Worm (Caenorhabditis elegans) whole organism, young adult: ENCODE data around the gene T23B12.5.
A peak's percentile ranks its signal among the peaks of the same experiment; 100 is the strongest.

Experiments used
- B0035.1 ChIP-seq: sonication (generic microtip); optimal IDR thresholded peaks from 2 replicates; lab custom pipeline; 2016; ENCODE audit warnings: missing genetic modification characterization, mild to moderate bottlenecking, missing compliant biosample characterization, missing genotype, missing genetic modification reagents
- B0336.3 ChIP-seq: fragments of 200-800 bp; sonication (Bioruptor generic); IDR thresholded peaks from 2 replicates; pipeline ENCODE4 v1.3.6; 2022; ENCODE audit warnings: missing genetic modification characterization, missing compliant biosample characterization
- D2030.7 ChIP-seq: fragments of 200-800 bp; sonication (Bioruptor generic); IDR thresholded peaks from 2 replicates; pipeline ENCODE4 v1.3.6; 2022; ENCODE audit warnings: missing genetic modification reagents, missing genetic modification characterization, missing compliant biosample characterization
- F10E7.11 ChIP-seq: sonication (generic microtip); optimal IDR thresholded peaks from 2 replicates; lab custom pipeline; 2017; ENCODE audit warnings: mild to moderate bottlenecking, missing genetic modification characterization, moderate library complexity, missing compliant biosample characterization
- F49E8.2 ChIP-seq: sonication (generic microtip); optimal IDR thresholded peaks from 3 replicates; lab custom pipeline; 2017; ENCODE audit warnings: missing genetic modification characterization, mild to moderate bottlenecking, missing compliant biosample characterization, antibody characterized with exemption, moderate library complexity; ENCODE audit not compliant: insufficient read depth
- F52B5.7 ChIP-seq: sonication (generic microtip); optimal IDR thresholded peaks from 2 replicates; lab custom pipeline; 2016; ENCODE audit warnings: mild to moderate bottlenecking, missing genetic modification characterization, missing compliant biosample characterization
- F57C9.4 ChIP-seq: sonication (generic microtip); optimal IDR thresholded peaks from 2 replicates; lab custom pipeline; 2017; ENCODE audit warnings: mild to moderate bottlenecking, missing genetic modification characterization, missing compliant biosample characterization
- K11D2.4 ChIP-seq: fragments of 200-800 bp; sonication (Bioruptor generic); IDR thresholded peaks from 2 replicates; pipeline ENCODE4 v1.3.6; 2022; ENCODE audit warnings: missing genetic modification reagents, missing genetic modification characterization, missing compliant biosample characterization
- T26A5.8 ChIP-seq: sonication (generic microtip); optimal IDR thresholded peaks from 2 replicates; lab custom pipeline; 2016; ENCODE audit warnings: missing genetic modification characterization, missing compliant biosample characterization
- Y56A3A.18 ChIP-seq: fragments of 200-800 bp; sonication (Bioruptor generic); IDR thresholded peaks from 2 replicates; pipeline ENCODE4 v1.3.6; 2022; ENCODE audit warnings: missing genetic modification reagents, missing genetic modification characterization, missing compliant biosample characterization
- athp-1 ChIP-seq: sonication (generic microtip); optimal IDR thresholded peaks from 2 replicates; lab custom pipeline; 2017; ENCODE audit warnings: mild to moderate bottlenecking, missing genetic modification characterization, missing compliant biosample characterization
- attf-5 ChIP-seq: fragments of 200-800 bp; sonication (Bioruptor generic); optimal IDR thresholded peaks from 2 replicates; lab custom pipeline; 2018; ENCODE audit warnings: mild to moderate bottlenecking, missing genetic modification characterization, missing compliant biosample characterization
- attf-6 ChIP-seq: fragments of 200-800 bp; sonication (Bioruptor generic); IDR thresholded peaks from 2 replicates; pipeline ENCODE4 v1.3.6; 2022; ENCODE audit warnings: missing genetic modification reagents, missing genetic modification characterization, missing compliant biosample characterization
- cebp-2 ChIP-seq: fragments of 200-800 bp; sonication (Bioruptor generic); IDR thresholded peaks from 2 replicates; pipeline ENCODE4 v1.3.6; 2022; ENCODE audit warnings: missing genetic modification characterization, missing compliant biosample characterization
- ceh-58 ChIP-seq: fragments of 200-800 bp; sonication (Bioruptor generic); IDR thresholded peaks from 2 replicates; pipeline ENCODE4 v1.3.6; 2022; ENCODE audit warnings: missing genetic modification characterization, missing compliant biosample characterization
- efl-1 ChIP-seq: fragments of 150-350 bp; optimal IDR thresholded peaks from 2 replicates; lab custom pipeline; 2014; ENCODE audit warnings: missing biosample characterization, missing genetic modification reagents, missing genetic modification characterization
- egl-18 ChIP-seq: fragments of 200-800 bp; sonication (Bioruptor generic); IDR thresholded peaks from 2 replicates; pipeline ENCODE4 v1.3.6; 2022; ENCODE audit warnings: missing genetic modification reagents, missing genetic modification characterization, missing compliant biosample characterization
- egl-44 ChIP-seq: fragments of 200-800 bp; sonication (Bioruptor generic); IDR thresholded peaks from 2 replicates; pipeline ENCODE4 v1.3.6; 2022; ENCODE audit warnings: missing genetic modification reagents, missing genetic modification characterization, missing compliant biosample characterization
- hrde-1 ChIP-seq: sonication (generic microtip); optimal IDR thresholded peaks from 2 replicates; lab custom pipeline; 2016; ENCODE audit warnings: missing genetic modification characterization, mild to moderate bottlenecking, missing compliant biosample characterization, moderate library complexity, missing genotype, missing genetic modification reagents, borderline replicate concordance
- hsf-1 ChIP-seq: fragments of 200-800 bp; sonication (Bioruptor generic); IDR thresholded peaks from 2 replicates; pipeline ENCODE4 v1.3.6; 2022; ENCODE audit warnings: missing genetic modification reagents, missing genetic modification characterization, missing compliant biosample characterization
- let-526 ChIP-seq: fragments of 200-800 bp; sonication (Bioruptor generic); IDR thresholded peaks from 2 replicates; pipeline ENCODE4 v1.3.6; 2022; ENCODE audit warnings: missing genetic modification reagents, missing genetic modification characterization, missing compliant biosample characterization
- let-607 ChIP-seq, 2 experiments: fragments of 200-800 bp in 1 of 2; sonication (Bioruptor generic) in 1 of 2; sonication (generic microtip) in 1 of 2; optimal IDR thresholded peaks; 2 replicates each; lab custom pipeline; 2016 to 2018; ENCODE audit warnings: mild to moderate bottlenecking in 2 of 2, missing compliant biosample characterization in 2 of 2, missing genetic modification characterization in 2 of 2, moderate library complexity in 2 of 2, missing genotype in 1 of 2
- lin-40 ChIP-seq: sonication (generic microtip); optimal IDR thresholded peaks from 2 replicates; lab custom pipeline; 2016; ENCODE audit warnings: missing genetic modification characterization, mild to moderate bottlenecking, missing compliant biosample characterization, missing genotype, missing genetic modification reagents
- madf-10 ChIP-seq: sonication (generic microtip); optimal IDR thresholded peaks from 2 replicates; lab custom pipeline; 2016; ENCODE audit warnings: mild to moderate bottlenecking, missing genetic modification characterization, missing compliant biosample characterization
- madf-6 ChIP-seq: fragments of 200-800 bp; sonication (Bioruptor generic); IDR thresholded peaks from 2 replicates; pipeline ENCODE4 v1.3.6; 2022; ENCODE audit warnings: missing genetic modification reagents, missing genetic modification characterization, missing compliant biosample characterization
- mel-28 ChIP-seq: sonication (generic microtip); optimal IDR thresholded peaks from 2 replicates; lab custom pipeline; 2016; ENCODE audit warnings: borderline replicate concordance, mild to moderate bottlenecking, missing genetic modification characterization, missing compliant biosample characterization
- mxl-1 ChIP-seq: sonication (generic microtip); optimal IDR thresholded peaks from 2 replicates; lab custom pipeline; 2016; ENCODE audit warnings: missing genetic modification characterization, missing compliant biosample characterization
- nfya-1 ChIP-seq: sonication (generic microtip); optimal IDR thresholded peaks from 2 replicates; lab custom pipeline; 2017; ENCODE audit warnings: antibody characterized with exemption, missing compliant biosample characterization, missing genetic modification characterization, borderline replicate concordance; ENCODE audit not compliant: insufficient read depth
- nhr-120 ChIP-seq: fragments of 200-800 bp; sonication (Bioruptor generic); IDR thresholded peaks from 2 replicates; pipeline ENCODE4 v1.3.6; 2022; ENCODE audit warnings: missing genetic modification characterization, missing compliant biosample characterization
- nhr-179 ChIP-seq: sonication (generic microtip); optimal IDR thresholded peaks from 2 replicates; lab custom pipeline; 2016; ENCODE audit warnings: mild to moderate bottlenecking, missing genetic modification characterization, missing compliant biosample characterization
- nhr-80 ChIP-seq: sonication (generic microtip); optimal IDR thresholded peaks from 2 replicates; lab custom pipeline; 2016; ENCODE audit warnings: missing genetic modification characterization, missing compliant biosample characterization
- nhr-90 ChIP-seq: sonication (generic microtip); optimal IDR thresholded peaks from 2 replicates; lab custom pipeline; 2016; ENCODE audit warnings: missing genotype, mild to moderate bottlenecking, missing genetic modification characterization, missing compliant biosample characterization
- sea-2 ChIP-seq: fragments of 200-800 bp; sonication (Bioruptor generic); IDR thresholded peaks from 2 replicates; pipeline ENCODE4 v1.3.6; 2022; ENCODE audit warnings: missing genetic modification characterization, missing compliant biosample characterization
- snpc-1.1 ChIP-seq: sonication (generic microtip); optimal IDR thresholded peaks from 2 replicates; lab custom pipeline; 2017; ENCODE audit warnings: missing genetic modification characterization, mild to moderate bottlenecking, missing compliant biosample characterization, antibody characterized with exemption, moderate library complexity, missing genotype, missing genetic modification reagents; ENCODE audit not compliant: insufficient read depth
- snpc-3.4 ChIP-seq: sonication (generic microtip); optimal IDR thresholded peaks from 2 replicates; lab custom pipeline; 2017; ENCODE audit warnings: missing genetic modification characterization, mild to moderate bottlenecking, missing compliant biosample characterization, antibody characterized with exemption, moderate library complexity, missing genotype, missing genetic modification reagents
- zfh-2 ChIP-seq: fragments of 200-800 bp; sonication (Bioruptor generic); conservative IDR thresholded peaks from 2 replicates; pipeline ENCODE4 v1.3.6; 2022; ENCODE audit warnings: missing genetic modification reagents, missing genetic modification characterization, missing compliant biosample characterization
- zim-3 ChIP-seq: sonication (generic microtip); optimal IDR thresholded peaks from 2 replicates; lab custom pipeline; 2017; ENCODE audit warnings: mild to moderate bottlenecking, missing genetic modification characterization, moderate library complexity, missing compliant biosample characterization
- ztf-18 ChIP-seq: sonication (generic microtip); optimal IDR thresholded peaks from 2 replicates; lab custom pipeline; 2016; ENCODE audit warnings: missing genotype, mild to moderate bottlenecking, missing genetic modification characterization, missing compliant biosample characterization
- ztf-25 ChIP-seq: fragments of 200-800 bp; sonication (Bioruptor generic); IDR thresholded peaks from 2 replicates; pipeline ENCODE4 v1.3.6; 2022; ENCODE audit warnings: missing genetic modification reagents, missing genetic modification characterization, missing compliant biosample characterization
- ztf-26 ChIP-seq: sonication (generic microtip); optimal IDR thresholded peaks from 2 replicates; lab custom pipeline; 2017; ENCODE audit warnings: missing genetic modification characterization, missing compliant biosample characterization
- ztf-28 ChIP-seq: fragments of 200-800 bp; sonication (Bioruptor generic); IDR thresholded peaks from 2 replicates; pipeline ENCODE4 v1.3.6; 2022; ENCODE audit warnings: missing genetic modification reagents, missing genetic modification characterization, missing compliant biosample characterization

T23B12.5 gene

ce11 chrV:8413432-8414021 is 34.3 kb downstream of the T23B12.5 start, which contains the start of gene vha-18 (continued):
- no peak for TF ChIP-seq ztf-25 (GFP tag; lab: Robert Waterston, UW)
- peak; percentile 97 for TF ChIP-seq D2030.7 (GFP tag; lab: Robert Waterston, UW)
- TF ChIP-seq egl-44 (GFP tag; lab: Robert Waterston, UW): no peak
- peak; percentile 98 for TF ChIP-seq madf-6 (GFP tag; lab: Robert Waterston, UW)
- peak; percentile 70 for TF ChIP-seq ztf-18
- TF ChIP-seq T26A5.8 (tag; lab: Kevin White, UChicago): no peak
- peak; percentile 84 for TF ChIP-seq B0336.3 (GFP tag; lab: Robert Waterston, UW)
- peak; percentile 55 for TF ChIP-seq snpc-1.1 (tag; lab: Kevin White, UChicago)

- TF ChIP-seq zfh-2 (GFP tag; lab: Robert Waterston, UW) (no peak), hsf-1 (GFP tag; lab: Robert Waterston, UW) (no peak), mxl-1 (no peak), attf-5 (GFP tag; lab: Kevin White, UChicago) (no peak), ceh-58 (GFP tag; lab: Robert Waterston, UW) (no peak), ztf-18 (no peak), mel-28 (tag; lab: Kevin White, UChicago) (no peak), ztf-26 (tag; lab: Kevin White, UChicago) (no peak), nhr-80 (tag; lab: Kevin White, UChicago) (no peak), madf-10 (tag; lab: Kevin White, UChicago) (no peak), attf-6 (GFP tag; lab: Robert Waterston, UW) (no peak), nhr-179 (tag; lab: Kevin White, UChicago) (no peak), B0035.1 (tag; lab: Kevin White, UChicago) (no peak), cebp-2 (no peak), nfya-1 (tag; lab: Kevin White, UChicago) (no peak)
Observed at ce11 chrV:8410406-8410805, 37.4 kb downstream of the T23B12.5 start, which contains the start of gene F52E1.2. TSS of gene F52E1.2 (plus strand) at chrV:8410595.

ce11 chrV:8409594-8409993 is 38.2 kb downstream of the T23B12.5 start:
- TF ChIP-seq athp-1 (no peak), nhr-120 (GFP tag; lab: Robert Waterston, UW) (no peak), zim-3 (tag; lab: Kevin White, UChicago) (no peak), F52B5.7 (tag; lab: Kevin White, UChicago) (no peak), F10E7.11 (no peak), let-526 (GFP tag; lab: Robert Waterston, UW) (no peak), nhr-80 (tag; lab: Kevin White, UChicago) (no peak), snpc-3.4 (tag; lab: Kevin White, UChicago) (no peak), F49E8.2 (no peak), K11D2.4 (no peak), hrde-1 (tag; lab: Kevin White, UChicago) (no peak), madf-6 (GFP tag; lab: Robert Waterston, UW) (no peak), ztf-28 (GFP tag; lab: Robert Waterston, UW) (no peak)

ce11 chrV:8406911-8407310 is 40.9 kb downstream of the T23B12.5 start:
- TF ChIP-seq nhr-90 (no peak), Y56A3A.18 (GFP tag; lab: Robert Waterston, UW) (no peak), egl-18 (no peak), let-607 (tag; optimal IDR thresholded peaks at IDR 0.05; lab: Kevin White, UChicago) (no peak), sea-2 (GFP tag; lab: Robert Waterston, UW) (no peak), F57C9.4 (tag; lab: Kevin White, UChicago) (no peak), lin-40 (peak; percentile 2), efl-1 (GFP tag; lab: Kevin White, UChicago) (no peak), nfya-1 (tag; lab: Kevin White, UChicago) (no peak)
